Worm (Caenorhabditis elegans) whole organism, L1 larva: ENCODE data around the gene ama-1.

Experiments
- aha-1 ChIP-seq: fragments of 150-350 bp; optimal IDR thresholded peaks from 2 replicates; lab custom pipeline; 2014; ENCODE audit warnings: missing biosample characterization, missing genetic modification characterization
- alr-1 ChIP-seq: fragments of 200-800 bp; sonication (Bioruptor generic); optimal IDR thresholded peaks from 2 replicates; lab custom pipeline; 2018; ENCODE audit warnings: borderline replicate concordance, mild to moderate bottlenecking, missing genetic modification characterization, missing compliant biosample characterization
- elt-3 ChIP-seq, 6 experiments: fragments of 150-350 bp in 1 of 6; sonication (generic microtip); optimal IDR thresholded peaks; 2 replicates each; lab custom pipeline; 2017 to 2018; ENCODE audit warnings: missing biosample characterization in 6 of 6, missing genetic modification characterization in 6 of 6, inconsistent platforms in 1 of 6
- grh-1 ChIP-seq: fragments of 200-800 bp; sonication (Bioruptor generic); IDR thresholded peaks from 2 replicates; pipeline ENCODE4 v1.3.6; 2022; ENCODE audit warnings: missing genetic modification reagents, missing genetic modification characterization, missing compliant biosample characterization
- irx-1 ChIP-seq: sonication (generic microtip); optimal IDR thresholded peaks from 2 replicates; lab custom pipeline; 2016; ENCODE audit warnings: missing genetic modification characterization, missing compliant biosample characterization
- lin-13 ChIP-seq: fragments of 150-350 bp; optimal IDR thresholded peaks from 2 replicates; lab custom pipeline; 2014; ENCODE audit warnings: missing biosample characterization, missing genetic modification reagents, missing genetic modification characterization
- lin-15B ChIP-seq: fragments of 150-350 bp; sonication (generic microtip); optimal IDR thresholded peaks from 3 replicates; lab custom pipeline; 2014; ENCODE audit warnings: missing biosample characterization, missing genetic modification characterization
- lin-39 ChIP-seq: fragments of 150-350 bp; optimal IDR thresholded peaks from 2 replicates; lab custom pipeline; 2014; ENCODE audit warnings: missing biosample characterization, missing genetic modification reagents, missing genetic modification characterization
- lsy-2 ChIP-seq, 2 experiments: fragments of 150-350 bp; optimal IDR thresholded peaks; 2 replicates each; lab custom pipeline; 2014; ENCODE audit warnings: missing biosample characterization in 2 of 2, missing genetic modification characterization in 2 of 2
- nhr-12 ChIP-seq: sonication (generic microtip); optimal IDR thresholded peaks from 2 replicates; lab custom pipeline; 2017; ENCODE audit warnings: missing biosample characterization, missing genetic modification characterization
- nhr-28 ChIP-seq: fragments of 150-350 bp; optimal IDR thresholded peaks from 2 replicates; lab custom pipeline; 2014; ENCODE audit warnings: missing biosample characterization, missing genetic modification characterization
- nhr-71 ChIP-seq: sonication (generic microtip); optimal IDR thresholded peaks from 2 replicates; lab custom pipeline; 2016; ENCODE audit warnings: mild to moderate bottlenecking, missing genetic modification characterization, moderate library complexity, missing compliant biosample characterization
- swsn-7 ChIP-seq: sonication (generic microtip); optimal IDR thresholded peaks from 2 replicates; lab custom pipeline; 2016; ENCODE audit warnings: missing genetic modification characterization, missing compliant biosample characterization
- ztf-4 ChIP-seq: fragments of 150-350 bp; optimal IDR thresholded peaks from 2 replicates; lab custom pipeline; 2014; ENCODE audit warnings: missing biosample characterization, missing genetic modification characterization

DNA sequence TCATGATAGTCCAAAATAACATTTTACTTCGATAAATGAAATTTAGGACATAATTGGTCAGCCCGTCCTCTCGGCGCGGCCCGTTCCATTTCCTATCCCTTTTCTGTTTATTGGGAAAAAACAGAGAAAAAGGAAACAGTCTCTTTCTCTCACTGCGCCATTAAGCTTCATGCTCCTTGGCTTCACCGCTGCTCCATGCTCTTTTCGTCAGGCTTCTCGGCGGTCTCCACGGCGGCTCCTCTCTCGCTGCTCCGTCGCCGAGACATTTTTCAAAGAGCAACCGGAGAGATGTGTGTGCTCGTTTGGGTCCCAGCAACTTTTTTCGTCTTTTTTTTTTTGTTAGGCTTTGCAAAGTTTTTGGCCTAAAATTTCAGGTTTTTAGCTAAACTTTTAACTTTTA, 37.0 kb upstream of the ama-1 start:
- TF ChIP-seq nhr-71 (tag; lab: Kevin White, UChicago) (peak; percentile 4), lsy-2 (tag; optimal IDR thresholded peaks at IDR 0.05; lab: Kevin White, UChicago) (no peak), lin-13 (GFP tag; lab: Kevin White, UChicago) (no peak), lin-39 (tag; lab: Kevin White, UChicago) (no peak), nhr-12 (tag; lab: Kevin White, UChicago) (no peak), nhr-28 (tag; lab: Kevin White, UChicago) (no peak), aha-1 (tag; lab: Kevin White, UChicago) (no peak), lin-15B (tag; lab: Kevin White, UChicago) (no peak), irx-1 (tag; lab: Kevin White, UChicago) (no peak), swsn-7 (tag; lab: Kevin White, UChicago) (no peak), ztf-4 (no peak), elt-3 (tag; optimal IDR thresholded peaks at IDR 0.05; lab: Kevin White, UChicago) (no peak), grh-1 (GFP tag; lab: Robert Waterston, UW) (no peak), alr-1 (tag; lab: Kevin White, UChicago) (no peak)
